Fruit fly (Drosophila melanogaster): ENCODE measurements around the gene scaf6.

- no peak for TF ChIP-seq CG8478 (optimal IDR thresholded peaks at IDR 0.05)
- no peak for TF ChIP-seq CTCF (optimal IDR thresholded peaks at IDR 0.05)
These were observed 6.9 kb downstream of the scaf6 start, which contains the start of gene beg for dm6 chr3L:17035492-17035891.

Measured in S2 (cell line).